Worm (Caenorhabditis elegans) whole organism, L1 larva: Measurements from ENCODE around the gene Y37D8A.4.

ENCODE experiments used
- lin-15B ChIP-seq: fragments of 150-350 bp; sonication (generic microtip); optimal IDR thresholded peaks from 3 replicates; lab custom pipeline; 2014; ENCODE audit warnings: missing biosample characterization, missing genetic modification characterization
- lsy-2 ChIP-seq, 2 experiments: fragments of 150-350 bp; optimal IDR thresholded peaks; 2 replicates each; lab custom pipeline; 2014; ENCODE audit warnings: missing biosample characterization in 2 of 2, missing genetic modification characterization in 2 of 2
- nhr-11 ChIP-seq: fragments of 150-350 bp; optimal IDR thresholded peaks from 2 replicates; lab custom pipeline; 2014; ENCODE audit warnings: missing biosample characterization, missing genetic modification characterization
- nhr-76 ChIP-seq: sonication (generic microtip); optimal IDR thresholded peaks from 2 replicates; lab custom pipeline; 2017; ENCODE audit warnings: missing biosample characterization, missing genetic modification characterization
- unc-62 ChIP-seq: fragments of 150-350 bp; optimal IDR thresholded peaks from 2 replicates; lab custom pipeline; 2014; ENCODE audit warnings: missing biosample characterization, missing genetic modification reagents, missing genetic modification characterization

DNA sequence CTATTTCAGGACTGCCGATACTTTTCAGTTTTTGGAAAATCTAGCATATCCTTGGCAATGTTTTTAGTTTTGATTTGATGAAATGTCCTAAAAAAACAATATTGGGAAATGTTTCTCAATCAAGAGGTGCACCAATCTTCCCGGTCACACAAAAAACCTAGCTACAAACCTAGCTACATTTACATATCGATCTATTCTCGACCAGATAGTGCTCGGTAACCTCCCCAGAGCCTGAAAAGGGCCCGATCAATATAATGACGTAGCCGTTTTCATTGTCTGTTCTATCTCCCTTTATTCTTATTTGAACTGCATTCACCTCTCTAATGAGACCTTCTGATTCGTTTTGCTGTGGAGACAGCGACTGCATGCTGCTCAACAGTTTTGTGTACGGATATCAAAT lies 31.0 kb downstream of the Y37D8A.4 start, which contains the start of gene BE10.3:
- TF ChIP-seq nhr-76 (tag; lab: Kevin White, UChicago) (no peak), lsy-2 (tag; optimal IDR thresholded peaks at IDR 0.05; lab: Kevin White, UChicago) (no peak), lin-15B (tag; lab: Kevin White, UChicago) (no peak), nhr-11 (tag; lab: Kevin White, UChicago) (no peak), unc-62 (GFP tag; lab: Kevin White, UChicago) (no peak)
